Fruit fly (Drosophila melanogaster) whole organism, pupa: ENCODE measurements around the gene fid.
A peak's percentile ranks its signal among the peaks of the same experiment; 100 is the strongest.

ENCODE experiments used
- CG10348 ChIP-seq: fragments of 200-800 bp; sonication (Bioruptor generic); IDR thresholded peaks from 2 replicates; pipeline ENCODE4 v1.3.6; 2022; ENCODE audit warnings: missing biosample characterization, missing genetic modification characterization
- CG12605 ChIP-seq: fragments of 200-800 bp; sonication (Bioruptor generic); IDR thresholded peaks from 2 replicates; pipeline ENCODE4 v1.3.6; 2022; ENCODE audit warnings: missing biosample characterization, missing genetic modification characterization
- CG13204 ChIP-seq: fragments of 200-800 bp; sonication (Bioruptor generic); optimal IDR thresholded peaks from 2 replicates; lab custom pipeline; 2018; ENCODE audit warnings: missing biosample characterization, mild to moderate bottlenecking, missing genetic modification characterization, moderate library complexity
- CG14655 ChIP-seq: fragments of 200-800 bp; sonication (Bioruptor generic); optimal IDR thresholded peaks from 3 replicates; lab custom pipeline; 2017; ENCODE audit warnings: mild to moderate bottlenecking, missing biosample characterization, missing genetic modification reagents, missing genetic modification characterization
- CG15710 ChIP-seq: fragments of 200-800 bp; sonication (Bioruptor generic); optimal IDR thresholded peaks from 2 replicates; lab custom pipeline; 2018; ENCODE audit warnings: missing biosample characterization, mild to moderate bottlenecking, missing genetic modification characterization, moderate library complexity
- CG17806 ChIP-seq: fragments of 200-800 bp; sonication (Bioruptor generic); optimal IDR thresholded peaks from 2 replicates; lab custom pipeline; 2018; ENCODE audit warnings: missing biosample characterization, mild to moderate bottlenecking, missing genetic modification characterization, moderate library complexity
- CG32121 ChIP-seq: fragments of 200-800 bp; sonication (Bioruptor generic); IDR thresholded peaks from 2 replicates; pipeline ENCODE4 v1.3.6; 2022; ENCODE audit warnings: missing biosample characterization, missing genetic modification characterization
- CG34367 ChIP-seq: fragments of 200-800 bp; sonication (Bioruptor generic); optimal IDR thresholded peaks from 2 replicates; lab custom pipeline; 2018; ENCODE audit warnings: missing biosample characterization, mild to moderate bottlenecking, missing genetic modification characterization
- CG4496 ChIP-seq: fragments of 200-800 bp; sonication (Bioruptor generic); IDR thresholded peaks from 3 replicates; pipeline ENCODE4 v1.3.6; 2022; ENCODE audit warnings: missing biosample characterization, missing genetic modification characterization
- CG8159 ChIP-seq: fragments of 200-800 bp; sonication (Bioruptor generic); optimal IDR thresholded peaks from 3 replicates; lab custom pipeline; 2018; ENCODE audit warnings: missing biosample characterization, mild to moderate bottlenecking, missing genetic modification characterization, moderate library complexity
- CG8301 ChIP-seq: fragments of 200-800 bp; sonication (Bioruptor generic); optimal IDR thresholded peaks from 2 replicates; lab custom pipeline; 2018; ENCODE audit warnings: missing biosample characterization, mild to moderate bottlenecking, missing genetic modification characterization
- CG9948 ChIP-seq: fragments of 200-800 bp; sonication (Bioruptor generic); optimal IDR thresholded peaks from 2 replicates; lab custom pipeline; 2018; ENCODE audit warnings: missing biosample characterization, mild to moderate bottlenecking, missing genetic modification characterization, moderate library complexity
- D1 ChIP-seq: fragments of 200-800 bp; sonication (Bioruptor generic); optimal IDR thresholded peaks from 2 replicates; lab custom pipeline; 2018; ENCODE audit warnings: missing biosample characterization, mild to moderate bottlenecking, missing genetic modification characterization, moderate library complexity
- EcR ChIP-seq: fragments of 200-800 bp; sonication (Bioruptor generic); optimal IDR thresholded peaks from 3 replicates; lab custom pipeline; 2019; ENCODE audit warnings: missing biosample characterization, missing genetic modification characterization, mild to moderate bottlenecking, moderate library complexity, missing genetic modification reagents
- Ets98B ChIP-seq: fragments of 200-800 bp; sonication (Bioruptor generic); IDR thresholded peaks from 2 replicates; pipeline ENCODE4 v1.3.6; 2022; ENCODE audit warnings: missing biosample characterization, missing genetic modification characterization
- Pif1A ChIP-seq: fragments of 200-800 bp; sonication (Bioruptor generic); optimal IDR thresholded peaks from 3 replicates; lab custom pipeline; 2016; ENCODE audit warnings: missing biosample characterization, missing genetic modification characterization
- Pif1B ChIP-seq: fragments of 200-800 bp; sonication (Bioruptor generic); optimal IDR thresholded peaks from 3 replicates; lab custom pipeline; 2016; ENCODE audit warnings: missing biosample characterization, missing genetic modification characterization
- Snoo ChIP-seq: fragments of 200-800 bp; sonication (Bioruptor generic); optimal IDR thresholded peaks from 3 replicates; lab custom pipeline; 2017; ENCODE audit warnings: missing biosample characterization, mild to moderate bottlenecking, missing genetic modification characterization, inconsistent platforms
- fd96Ca ChIP-seq: fragments of 200-800 bp; sonication (Bioruptor generic); IDR thresholded peaks from 3 replicates; pipeline ENCODE4 v1.3.6; 2022; ENCODE audit warnings: missing biosample characterization, missing genetic modification characterization
- gl ChIP-seq: fragments of 200-800 bp; sonication (Bioruptor generic); optimal IDR thresholded peaks from 2 replicates; lab custom pipeline; 2018; ENCODE audit warnings: missing biosample characterization, mild to moderate bottlenecking, missing genetic modification characterization
- rn ChIP-seq: fragments of 200-800 bp; sonication (Bioruptor generic); IDR thresholded peaks from 2 replicates; pipeline ENCODE4 v1.3.6; 2022; ENCODE audit warnings: missing biosample characterization, missing genetic modification characterization

The fid gene

DNA sequence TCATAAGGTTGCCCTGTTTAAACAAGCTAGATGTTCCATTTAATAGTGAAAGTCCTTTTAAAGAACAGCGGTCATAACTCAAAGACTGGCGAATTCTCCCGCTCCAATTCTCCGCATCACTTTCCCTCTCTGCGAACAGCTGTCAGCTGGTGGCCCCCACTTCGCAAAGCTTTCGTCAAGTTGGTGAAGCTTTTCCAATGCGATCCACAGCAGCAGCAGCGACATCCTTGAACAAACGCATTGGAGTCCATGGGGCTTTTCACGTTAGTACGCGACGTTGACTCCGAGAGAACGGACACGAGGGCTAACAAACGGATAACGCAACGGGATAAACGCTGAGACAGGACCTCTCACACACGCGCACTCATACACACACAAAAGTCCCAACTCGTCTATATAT is at the start of gene fid:
Gene fid, plus strand, starts transcription at position 301 of the 400 bp plus-strand sequence.
- TF ChIP-seq Pif1B (GFP tag; lab: Kevin White, UChicago) (no peak), CG34367 (tag; lab: Kevin White, UChicago) (no peak), CG17806 (tag; lab: Kevin White, UChicago) (no peak), CG12605 (no peak), gl (tag; lab: Kevin White, UChicago) (no peak), CG8159 (tag; lab: Kevin White, UChicago) (no peak), Pif1A (GFP tag; lab: Kevin White, UChicago) (no peak), EcR (GFP tag; lab: Kevin White, UChicago) (no peak), Ets98B (no peak), rn (GFP tag; lab: Robert Waterston, UW) (no peak), CG8301 (tag; lab: Kevin White, UChicago) (no peak), fd96Ca (GFP tag; lab: Robert Waterston, UW) (no peak), Snoo (no peak), CG13204 (GFP tag; lab: Kevin White, UChicago) (no peak)

DNA sequence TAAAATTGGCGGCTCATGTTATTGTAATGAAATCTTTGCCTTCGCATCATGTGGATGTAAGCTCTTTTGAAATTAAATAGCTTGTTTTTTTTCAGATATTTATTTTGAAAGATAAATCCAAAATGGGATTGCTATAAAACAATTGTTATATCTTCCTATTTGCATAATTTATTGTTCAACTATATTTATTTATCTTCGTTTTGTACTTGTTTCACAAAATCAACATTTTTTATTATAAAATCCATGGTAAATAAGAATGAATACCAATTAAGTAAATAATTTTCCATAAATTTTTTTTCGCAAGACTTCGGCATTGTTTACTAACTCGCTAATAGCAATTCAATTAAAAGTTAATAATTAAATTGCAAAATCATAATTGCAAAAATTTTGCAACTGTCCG is 47.3 kb upstream of the fid start, which contains the start of gene CG14546:
Gene CG14546, minus strand, starts transcription at position 101 of the 400 bp plus-strand sequence.
- no peak for TF ChIP-seq CG13204 (GFP tag; lab: Kevin White, UChicago)
- no peak for TF ChIP-seq CG10348
- TF ChIP-seq EcR (GFP tag; lab: Kevin White, UChicago), result no peak
- no peak for TF ChIP-seq rn (GFP tag; lab: Robert Waterston, UW)
- no peak for TF ChIP-seq CG4496 (GFP tag; lab: Robert Waterston, UW)
- TF ChIP-seq CG15710, result no peak
- no peak for TF ChIP-seq CG9948 (tag; lab: Kevin White, UChicago)
- TF ChIP-seq fd96Ca (GFP tag; lab: Robert Waterston, UW), result no peak
- no peak for TF ChIP-seq CG8301 (tag; lab: Kevin White, UChicago)
- TF ChIP-seq CG34367 (tag; lab: Kevin White, UChicago), result no peak
- no peak for TF ChIP-seq Pif1A (GFP tag; lab: Kevin White, UChicago)
- no peak for TF ChIP-seq Ets98B
- no peak for TF ChIP-seq Pif1B (GFP tag; lab: Kevin White, UChicago)
- no peak for TF ChIP-seq D1
- no peak for TF ChIP-seq gl (tag; lab: Kevin White, UChicago)
- no peak for TF ChIP-seq CG14655 (GFP tag; lab: Kevin White, UChicago)
- no peak for TF ChIP-seq CG17806 (tag; lab: Kevin White, UChicago)

DNA sequence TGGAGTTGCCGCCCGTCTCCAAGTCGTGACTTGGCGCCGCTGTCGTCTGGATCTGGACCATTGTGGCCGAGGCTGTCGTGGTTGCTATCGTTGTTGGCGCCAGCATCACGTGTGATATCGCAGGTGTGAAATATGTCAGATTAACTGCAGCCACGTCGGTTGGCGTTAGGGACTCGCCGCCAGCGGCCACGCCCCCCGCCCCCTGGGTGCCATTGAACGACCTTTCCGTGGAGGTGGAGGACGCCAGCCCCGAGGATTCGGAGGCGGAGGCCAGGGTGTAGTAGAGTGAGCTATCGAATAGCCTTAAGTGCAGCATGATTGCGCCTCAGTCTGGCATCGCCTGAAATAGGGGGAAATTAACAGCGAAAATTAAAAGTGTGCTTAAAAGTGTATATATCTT is 28.6 kb upstream of the fid start:
- no peak for TF ChIP-seq Ets98B
- no peak for TF ChIP-seq CG8301 (tag; lab: Kevin White, UChicago)
- TF ChIP-seq Pif1B (GFP tag; lab: Kevin White, UChicago), result no peak
- TF ChIP-seq CG9948 (tag; lab: Kevin White, UChicago), result no peak
- TF ChIP-seq CG17806 (tag; lab: Kevin White, UChicago), result no peak
- no peak for TF ChIP-seq Pif1A (GFP tag; lab: Kevin White, UChicago)
- no peak for TF ChIP-seq rn (GFP tag; lab: Robert Waterston, UW)
- TF ChIP-seq CG34367 (tag; lab: Kevin White, UChicago), result no peak
- TF ChIP-seq CG12605, result no peak
- no peak for TF ChIP-seq CG8159 (tag; lab: Kevin White, UChicago)
- TF ChIP-seq CG10348, result no peak
- TF ChIP-seq EcR (GFP tag; lab: Kevin White, UChicago), result no peak
- no peak for TF ChIP-seq Snoo
- no peak for TF ChIP-seq CG13204 (GFP tag; lab: Kevin White, UChicago)
- TF ChIP-seq D1, result no peak
- no peak for TF ChIP-seq CG32121 (GFP tag; lab: Robert Waterston, UW)

DNA sequence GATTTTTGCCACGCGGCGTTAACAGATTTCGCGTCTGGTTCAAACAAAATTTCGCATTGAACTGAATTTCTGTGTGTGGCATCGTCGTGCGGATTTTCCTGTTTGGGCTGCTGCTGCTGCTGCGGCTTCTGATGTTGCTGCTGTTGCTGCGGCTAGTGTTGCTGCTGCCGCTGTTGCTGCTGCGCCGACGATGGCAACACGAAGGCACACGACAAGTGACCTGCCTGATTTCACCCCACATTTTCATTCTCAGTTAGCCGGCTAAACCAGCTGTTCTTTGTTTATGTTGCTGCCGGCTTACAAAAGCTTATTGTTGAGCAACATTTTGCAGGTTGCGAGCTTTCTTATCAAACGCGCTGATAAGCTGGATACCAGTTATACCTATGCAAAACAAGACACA is 13.8 kb upstream of the fid start, which contains the start of gene CCAP-R:
Gene CCAP-R, minus strand, starts transcription at position 179 of the 400 bp plus-strand sequence.
- 0 out of 3 replicates have a peak, but pooled peaks have one; percentile 10 for TF ChIP-seq fd96Ca (GFP tag; lab: Robert Waterston, UW)
- no peak for TF ChIP-seq CG14655 (GFP tag; lab: Kevin White, UChicago)
- peak; percentile 63; the same call in 2 of the 3 replicates for TF ChIP-seq CG4496 (GFP tag; lab: Robert Waterston, UW)
- peak; percentile 8; the same call in 1 of the 2 replicates for TF ChIP-seq Ets98B

DNA sequence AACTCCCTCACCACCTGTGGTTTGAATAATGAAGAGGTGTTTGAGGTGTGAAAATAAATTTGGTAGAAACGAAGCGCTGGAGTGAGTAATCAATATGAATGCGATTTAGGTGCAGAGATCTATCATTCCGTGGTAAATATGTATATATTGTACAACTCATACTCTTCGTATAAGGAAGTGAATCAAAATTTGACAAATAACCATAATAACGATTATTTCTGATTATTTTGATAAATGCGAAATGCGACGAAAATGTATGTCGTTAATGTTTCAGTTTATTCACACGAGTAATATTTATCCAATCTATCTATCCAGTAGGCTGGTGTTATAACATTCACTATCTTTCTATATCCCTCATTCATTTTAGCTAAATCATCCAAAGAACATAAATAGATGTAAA is 10.9 kb upstream of the fid start, which contains the start of gene CG14540:
Gene CG14540, plus strand, starts transcription at position 301 of the 400 bp plus-strand sequence.
- no peak for TF ChIP-seq fd96Ca (GFP tag; lab: Robert Waterston, UW)
- TF ChIP-seq CG34367 (tag; lab: Kevin White, UChicago), result no peak
- TF ChIP-seq Ets98B, result no peak
- TF ChIP-seq CG14655 (GFP tag; lab: Kevin White, UChicago), result no peak
- TF ChIP-seq D1, result no peak
- TF ChIP-seq CG13204 (GFP tag; lab: Kevin White, UChicago), result no peak
- no peak for TF ChIP-seq Pif1A (GFP tag; lab: Kevin White, UChicago)
- TF ChIP-seq gl (tag; lab: Kevin White, UChicago), result no peak
- TF ChIP-seq CG12605, result no peak
- no peak for TF ChIP-seq Snoo
- no peak for TF ChIP-seq CG4496 (GFP tag; lab: Robert Waterston, UW)
- TF ChIP-seq CG32121 (GFP tag; lab: Robert Waterston, UW), result no peak

DNA sequence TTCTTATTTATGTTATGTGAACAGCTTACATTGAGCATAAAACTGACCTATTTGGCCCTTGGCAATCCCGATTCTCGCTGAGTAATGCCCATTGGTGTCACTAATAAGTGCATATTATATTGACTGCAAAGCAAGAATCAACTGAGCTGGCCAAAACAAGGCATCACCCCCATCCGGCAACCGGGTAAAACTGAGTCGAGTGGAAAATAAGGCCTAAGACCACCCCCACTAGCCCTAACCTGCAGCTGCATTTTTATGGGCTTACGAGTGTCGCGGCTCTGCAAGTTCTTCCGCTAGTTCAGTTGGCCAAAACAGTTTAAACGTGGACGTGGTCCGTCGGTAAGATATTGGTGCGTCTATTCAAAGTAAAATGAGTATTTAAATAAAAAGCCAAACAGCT is 8.2 kb upstream of the fid start, which contains the start of gene boss:
Gene boss, plus strand, starts transcription at position 301 of the 400 bp plus-strand sequence.
- TF ChIP-seq CG9948 (tag; lab: Kevin White, UChicago), result no peak
- TF ChIP-seq CG12605, result no peak
- TF ChIP-seq CG32121 (GFP tag; lab: Robert Waterston, UW), result no peak
- no peak for TF ChIP-seq CG10348
- TF ChIP-seq fd96Ca (GFP tag; lab: Robert Waterston, UW), result no peak
